Worm (Caenorhabditis elegans) whole organism, midembryonic: ENCODE measurements around the gene T16H12.9.

Source experiments
- cog-1 ChIP-seq: sonication (generic microtip); optimal IDR thresholded peaks from 2 replicates; lab custom pipeline; 2016; ENCODE audit warnings: missing genetic modification characterization, missing compliant biosample characterization
- flt-1 ChIP-seq: fragments of 200-800 bp; sonication (Bioruptor generic); IDR thresholded peaks from 2 replicates; pipeline ENCODE4 v1.3.6; 2022; ENCODE audit warnings: missing genetic modification characterization, missing compliant biosample characterization
- klf-2 ChIP-seq: fragments of 200-800 bp; sonication (Bioruptor generic); conservative IDR thresholded peaks from 2 replicates; pipeline ENCODE4 v1.3.6; 2022; ENCODE audit warnings: missing genetic modification reagents, missing genetic modification characterization, missing compliant biosample characterization
- ref-1 ChIP-seq: fragments of 200-800 bp; sonication (Bioruptor generic); conservative IDR thresholded peaks from 2 replicates; pipeline ENCODE4 v1.3.6; 2022; ENCODE audit warnings: missing genetic modification reagents, missing genetic modification characterization, missing compliant biosample characterization
- tab-1 ChIP-seq: fragments of 200-800 bp; sonication (Bioruptor generic); IDR thresholded peaks from 2 replicates; pipeline ENCODE4 v1.3.6; 2022; ENCODE audit warnings: missing genetic modification characterization, missing compliant biosample characterization
- ztf-29 ChIP-seq: fragments of 200-800 bp; sonication (Bioruptor generic); IDR thresholded peaks from 2 replicates; pipeline ENCODE4 v1.3.6; 2022; ENCODE audit warnings: missing genetic modification reagents, missing genetic modification characterization, missing compliant biosample characterization

DNA sequence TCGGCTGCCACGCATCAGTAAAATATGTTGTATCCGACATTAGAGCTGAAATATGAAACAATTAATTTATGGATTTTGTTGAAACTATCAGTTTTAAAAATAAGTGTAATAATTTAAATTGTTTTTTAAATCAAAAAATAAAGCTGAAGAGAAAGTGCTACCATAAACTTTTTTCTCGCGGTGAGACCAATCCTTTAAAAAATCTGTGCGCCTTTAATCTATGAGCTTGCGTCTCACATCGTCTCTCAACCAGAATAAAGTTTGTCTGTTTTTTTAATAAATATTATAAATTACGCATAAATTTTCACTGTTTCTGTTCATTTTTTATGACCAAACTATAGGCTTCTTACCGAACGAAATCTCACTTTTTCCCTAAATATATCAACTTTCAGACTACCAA lies 25.9 kb upstream of the T16H12.9 start, which contains the start of gene T16H12.3:
- TF ChIP-seq cog-1 (tag; lab: Kevin White, UChicago) (no peak), flt-1 (GFP tag; lab: Robert Waterston, UW) (no peak), klf-2 (GFP tag; lab: Robert Waterston, UW) (no peak), ztf-29 (GFP tag; lab: Robert Waterston, UW) (no peak), tab-1 (GFP tag; lab: Robert Waterston, UW) (no peak), ref-1 (GFP tag; lab: Robert Waterston, UW) (no peak)
